Fruit fly (Drosophila melanogaster) whole organism, embryonic: ENCODE results near the gene Acp26Aa.

Experiments
- Awh ChIP-seq: fragments of 200-800 bp; sonication (Bioruptor generic); IDR thresholded peaks from 2 replicates; pipeline ENCODE4, ENCODE4 v1.3.6; 2022; ENCODE audit warnings: missing biosample characterization, missing genetic modification characterization
- B-H2 ChIP-seq: fragments of 200-800 bp; sonication (Bioruptor generic); optimal IDR thresholded peaks from 2 replicates; lab custom pipeline; 2018; ENCODE audit warnings: missing biosample characterization, mild to moderate bottlenecking, missing genetic modification characterization
- BtbVII ChIP-seq: fragments of 200-800 bp; sonication (Bioruptor generic); optimal IDR thresholded peaks from 3 replicates; lab custom pipeline; 2017; ENCODE audit warnings: missing biosample characterization, mild to moderate bottlenecking, missing genetic modification characterization
- CG10565 ChIP-seq: fragments of 200-800 bp; sonication (Bioruptor generic); optimal IDR thresholded peaks from 3 replicates; lab custom pipeline; 2016; ENCODE audit warnings: missing biosample characterization, mild to moderate bottlenecking, missing genetic modification characterization
- CG13424 ChIP-seq: fragments of 200-800 bp; sonication (Bioruptor generic); optimal IDR thresholded peaks from 2 replicates; lab custom pipeline; 2019; ENCODE audit warnings: missing biosample characterization, mild to moderate bottlenecking, missing genetic modification characterization, moderate library complexity
- CG16779 ChIP-seq: fragments of 200-800 bp; sonication (Bioruptor generic); IDR thresholded peaks from 2 replicates; pipeline ENCODE4 v1.3.6; 2022; ENCODE audit warnings: missing biosample characterization, missing genetic modification characterization
- CG17912 ChIP-seq: fragments of 200-800 bp; sonication (Bioruptor generic); optimal IDR thresholded peaks from 2 replicates; lab custom pipeline; 2018; ENCODE audit warnings: missing biosample characterization, mild to moderate bottlenecking, missing genetic modification characterization
- CG18476 ChIP-seq: fragments of 200-800 bp; sonication (Bioruptor generic); optimal IDR thresholded peaks from 2 replicates; lab custom pipeline; 2016; ENCODE audit warnings: missing biosample characterization, mild to moderate bottlenecking, missing genetic modification characterization
- CG2116 ChIP-seq: fragments of 200-800 bp; sonication (Bioruptor generic); optimal IDR thresholded peaks from 3 replicates; lab custom pipeline; 2018; ENCODE audit warnings: missing biosample characterization, mild to moderate bottlenecking, missing genetic modification characterization
- CG2129 ChIP-seq: fragments of 200-800 bp; sonication (Bioruptor generic); IDR thresholded peaks from 2 replicates; pipeline ENCODE4 v1.3.6; 2022; ENCODE audit warnings: missing biosample characterization, missing genetic modification characterization; ENCODE audit not compliant: partially characterized antibody
- CG2678 ChIP-seq: fragments of 200-800 bp; sonication (Bioruptor generic); optimal IDR thresholded peaks from 3 replicates; lab custom pipeline; 2019; ENCODE audit warnings: missing biosample characterization, mild to moderate bottlenecking, missing genetic modification characterization, moderate library complexity
- CG30403 ChIP-seq: fragments of 200-800 bp; sonication (Bioruptor generic); optimal IDR thresholded peaks from 3 replicates; lab custom pipeline; 2016; ENCODE audit warnings: missing biosample characterization, missing genetic modification characterization
- CG4617 ChIP-seq: fragments of 200-800 bp; sonication (Bioruptor generic); optimal IDR thresholded peaks from 3 replicates; lab custom pipeline; 2016; ENCODE audit warnings: missing biosample characterization, missing genetic modification characterization, borderline replicate concordance
- CG6854 ChIP-seq: fragments of 200-800 bp; sonication (Bioruptor generic); optimal IDR thresholded peaks from 3 replicates; lab custom pipeline; 2017; ENCODE audit warnings: missing biosample characterization, mild to moderate bottlenecking, missing genetic modification characterization
- CG7786 ChIP-seq: fragments of 200-800 bp; sonication (Bioruptor generic); optimal IDR thresholded peaks from 2 replicates; lab custom pipeline; 2016; ENCODE audit warnings: missing biosample characterization, missing genetic modification characterization
- CG8089 ChIP-seq: fragments of 200-800 bp; sonication (Bioruptor generic); optimal IDR thresholded peaks from 3 replicates; lab custom pipeline; 2016; ENCODE audit warnings: missing biosample characterization, missing genetic modification characterization
- CG9437 ChIP-seq: fragments of 200-800 bp; sonication (Bioruptor generic); optimal IDR thresholded peaks from 2 replicates; lab custom pipeline; 2018; ENCODE audit warnings: missing biosample characterization, mild to moderate bottlenecking, missing genetic modification characterization
- CG9727 ChIP-seq: fragments of 200-800 bp; sonication (Bioruptor generic); optimal IDR thresholded peaks from 3 replicates; lab custom pipeline; 2017; ENCODE audit warnings: missing biosample characterization, mild to moderate bottlenecking, missing genetic modification characterization
- CG9876 ChIP-seq: fragments of 200-800 bp; sonication (Bioruptor generic); optimal IDR thresholded peaks from 2 replicates; lab custom pipeline; 2016; ENCODE audit warnings: missing biosample characterization, missing genetic modification characterization
- CHES-1-like ChIP-seq: fragments of 200-800 bp; sonication (Bioruptor generic); optimal IDR thresholded peaks from 2 replicates; lab custom pipeline; 2016; ENCODE audit warnings: missing biosample characterization, missing genetic modification characterization
- D19A ChIP-seq: fragments of 200-800 bp; optimal IDR thresholded peaks from 3 replicates; lab custom pipeline; 2019; ENCODE audit warnings: missing biosample characterization, mild to moderate bottlenecking, missing genetic modification characterization, moderate library complexity
- Dad ChIP-seq: fragments of 200-800 bp; sonication (Bioruptor generic); optimal IDR thresholded peaks from 3 replicates; lab custom pipeline; 2016; ENCODE audit warnings: missing biosample characterization, missing genetic modification characterization
- Dek ChIP-seq: fragments of 200-800 bp; sonication (Bioruptor generic); optimal IDR thresholded peaks from 3 replicates; lab custom pipeline; 2019; ENCODE audit warnings: missing biosample characterization, mild to moderate bottlenecking, missing genetic modification characterization, moderate library complexity
- Gsc ChIP-seq: fragments of 200-800 bp; sonication (Bioruptor generic); IDR thresholded peaks from 2 replicates; pipeline ENCODE4 v1.3.6; 2022; ENCODE audit warnings: missing biosample characterization, missing genetic modification characterization
- HLH3B ChIP-seq: fragments of 200-800 bp; sonication (Bioruptor generic); IDR thresholded peaks from 2 replicates; pipeline ENCODE4 v1.3.6; 2022; ENCODE audit warnings: missing biosample characterization, missing genetic modification characterization
- HLH54F ChIP-seq: fragments of 200-800 bp; sonication (Bioruptor generic); optimal IDR thresholded peaks from 3 replicates; lab custom pipeline; 2016; ENCODE audit warnings: missing biosample characterization, missing genetic modification characterization
- Lhr ChIP-seq: fragments of 200-800 bp; sonication (Bioruptor generic); optimal IDR thresholded peaks from 3 replicates; lab custom pipeline; 2017; ENCODE audit warnings: mild to moderate bottlenecking, missing biosample characterization, missing genetic modification reagents, missing genetic modification characterization
- Myb ChIP-seq: fragments of 200-800 bp; sonication (Bioruptor generic); optimal IDR thresholded peaks from 2 replicates; lab custom pipeline; 2016; ENCODE audit warnings: missing biosample characterization, missing genetic modification characterization
- Pdp1 ChIP-seq, 2 experiments: fragments of 200-800 bp; sonication (Bioruptor generic); optimal IDR thresholded peaks; 3 replicates each; lab custom pipeline; 2016; ENCODE audit warnings: missing biosample characterization in 2 of 2, missing genetic modification characterization in 2 of 2, mild to moderate bottlenecking in 1 of 2, moderate library complexity in 1 of 2
- Rx ChIP-seq: fragments of 200-800 bp; sonication (Bioruptor generic); IDR thresholded peaks from 2 replicates; pipeline ENCODE4 v1.3.6; 2022; ENCODE audit warnings: missing biosample characterization, missing genetic modification characterization
- abd-A ChIP-seq: fragments of 200-800 bp; sonication (Bioruptor generic); optimal IDR thresholded peaks from 3 replicates; lab custom pipeline; 2019; ENCODE audit warnings: missing biosample characterization, mild to moderate bottlenecking, missing genetic modification characterization, moderate library complexity
- al ChIP-seq: fragments of 200-800 bp; sonication (Bioruptor generic); IDR thresholded peaks from 2 replicates; pipeline ENCODE4 v1.3.6; 2022; ENCODE audit warnings: missing biosample characterization, missing genetic modification characterization
- ap ChIP-seq: fragments of 200-800 bp; sonication (Bioruptor generic); IDR thresholded peaks from 2 replicates; pipeline ENCODE4 v1.3.6; 2022; ENCODE audit warnings: missing biosample characterization, missing genetic modification characterization
- ase ChIP-seq: fragments of 200-800 bp; sonication (Bioruptor generic); IDR thresholded peaks from 3 replicates; pipeline ENCODE4 v1.3.6; 2022; ENCODE audit warnings: missing biosample characterization, missing genetic modification characterization
- btn ChIP-seq: fragments of 200-800 bp; sonication (Bioruptor generic); optimal IDR thresholded peaks from 2 replicates; lab custom pipeline; 2016; ENCODE audit warnings: missing biosample characterization, missing genetic modification characterization
- crol ChIP-seq: fragments of 200-800 bp; sonication (Bioruptor generic); IDR thresholded peaks from 2 replicates; pipeline ENCODE4 v1.3.6; 2022; ENCODE audit warnings: missing biosample characterization, missing genetic modification characterization
- dati ChIP-seq: fragments of 200-800 bp; sonication (Bioruptor generic); IDR thresholded peaks from 2 replicates; pipeline ENCODE4 v1.3.6; 2022; ENCODE audit warnings: missing biosample characterization, missing genetic modification characterization
- gsb ChIP-seq: fragments of 200-800 bp; sonication (Bioruptor generic); IDR thresholded peaks from 2 replicates; pipeline ENCODE4 v1.3.6; 2022; ENCODE audit warnings: missing biosample characterization, missing genetic modification characterization
- ham ChIP-seq: fragments of 200-800 bp; sonication (Bioruptor generic); IDR thresholded peaks from 2 replicates; pipeline ENCODE4 v1.3.6; 2022; ENCODE audit warnings: missing biosample characterization, missing genetic modification characterization
- ind ChIP-seq: fragments of 200-800 bp; sonication (Bioruptor generic); optimal IDR thresholded peaks from 3 replicates; lab custom pipeline; 2016; ENCODE audit warnings: missing biosample characterization, missing genetic modification characterization
- inv ChIP-seq: fragments of 200-800 bp; sonication (Bioruptor generic); IDR thresholded peaks from 2 replicates; pipeline ENCODE4 v1.3.6; 2022; ENCODE audit warnings: missing biosample characterization, missing genetic modification characterization; ENCODE audit not compliant: partially characterized antibody
- kni ChIP-seq: fragments of 200-800 bp; sonication (Bioruptor generic); optimal IDR thresholded peaks from 3 replicates; lab custom pipeline; 2017; ENCODE audit warnings: mild to moderate bottlenecking, missing biosample characterization, missing genetic modification reagents, missing genetic modification characterization
- maf-S ChIP-seq: fragments of 200-800 bp; sonication (Bioruptor generic); optimal IDR thresholded peaks from 2 replicates; lab custom pipeline; 2016; ENCODE audit warnings: missing biosample characterization, missing genetic modification characterization
- mam ChIP-seq: fragments of 200-800 bp; sonication (Bioruptor generic); optimal IDR thresholded peaks from 3 replicates; lab custom pipeline; 2016; ENCODE audit warnings: missing biosample characterization, missing genetic modification characterization
- otp ChIP-seq: fragments of 200-800 bp; sonication (Bioruptor generic); IDR thresholded peaks from 3 replicates; pipeline ENCODE4, ENCODE4 v1.3.6; 2022; ENCODE audit warnings: missing biosample characterization, missing genetic modification characterization
- pzg ChIP-seq: fragments of 200-800 bp; sonication (Bioruptor generic); optimal IDR thresholded peaks from 3 replicates; lab custom pipeline; 2018; ENCODE audit warnings: missing biosample characterization, mild to moderate bottlenecking, missing genetic modification characterization, moderate library complexity
- ro ChIP-seq: fragments of 200-800 bp; sonication (Bioruptor generic); IDR thresholded peaks from 2 replicates; pipeline ENCODE4 v1.3.6; 2022; ENCODE audit warnings: missing biosample characterization, missing genetic modification characterization
- salm ChIP-seq: fragments of 200-800 bp; sonication (Bioruptor generic); optimal IDR thresholded peaks from 2 replicates; lab custom pipeline; 2018; ENCODE audit warnings: missing biosample characterization, mild to moderate bottlenecking, missing genetic modification characterization
- tap ChIP-seq: fragments of 200-800 bp; optimal IDR thresholded peaks from 3 replicates; lab custom pipeline; 2019; ENCODE audit warnings: missing biosample characterization, mild to moderate bottlenecking, missing genetic modification characterization, moderate library complexity

Acp26Aa gene

DNA sequence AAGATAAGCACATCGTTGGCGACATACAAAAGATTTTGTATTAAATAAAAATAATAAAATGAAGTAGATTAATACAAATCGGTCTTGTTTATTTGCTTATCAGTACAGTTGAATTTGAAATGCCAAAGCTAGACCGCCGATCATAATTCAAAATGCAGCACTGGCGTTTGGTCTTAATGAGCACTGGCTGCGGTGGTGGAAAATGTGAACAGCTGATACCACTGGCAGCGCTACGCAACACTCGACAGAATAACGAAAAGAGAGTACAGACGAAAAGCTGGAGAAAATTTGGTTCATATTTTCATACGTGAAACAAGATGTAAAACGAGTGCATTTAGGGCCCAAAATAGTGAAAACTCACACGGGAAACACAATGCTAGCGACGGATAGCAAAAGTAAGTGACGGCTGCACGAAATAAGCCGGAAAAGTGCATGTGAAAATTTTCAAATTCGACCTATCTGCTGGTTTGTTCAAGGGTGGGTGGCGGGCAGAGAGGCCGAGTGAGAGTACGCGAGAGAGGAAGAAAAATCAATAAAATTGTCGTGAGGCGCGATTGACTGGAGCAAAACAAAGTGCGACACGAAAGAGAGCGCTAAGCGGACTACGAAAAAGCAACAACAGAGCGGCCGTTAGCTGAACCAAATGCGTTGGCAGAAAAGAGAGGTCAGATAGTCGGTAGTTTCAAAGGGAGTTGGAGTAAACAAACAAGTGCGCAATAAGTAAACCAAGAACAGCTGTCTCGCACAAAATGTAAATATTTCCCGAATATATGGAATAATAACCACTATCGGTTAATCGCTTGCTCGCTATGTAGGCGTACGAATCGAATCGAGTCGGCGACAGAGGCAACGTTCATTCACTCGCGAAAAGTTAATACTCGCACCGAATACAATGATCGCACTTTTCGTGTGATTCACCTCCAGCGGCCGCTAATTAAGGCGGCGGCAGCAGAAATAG lies 13.5 kb upstream of the Acp26Aa start, which contains the start of gene bchs (continued):
- TF ChIP-seq CG6854 (GFP tag; lab: Kevin White, UChicago), result peak; percentile 93
- TF ChIP-seq al, result no peak
- TF ChIP-seq ase (GFP tag; lab: Robert Waterston, UW), result no peak
- peak; percentile 88; the same call in 1 of the 2 replicates for TF ChIP-seq HLH3B
- no peak for TF ChIP-seq abd-A (tag; lab: Kevin White, UChicago)
- peak; percentile 58 for TF ChIP-seq Rx (GFP tag; lab: Robert Waterston, UW)
- TF ChIP-seq CG9727 (GFP tag; lab: Kevin White, UChicago), result peak; percentile 89
- TF ChIP-seq gsb (GFP tag; lab: Robert Waterston, UW), result peak; percentile 59; the same call in 1 of the 2 replicates
- TF ChIP-seq tap (tag; lab: Kevin White, UChicago), result no peak
- TF ChIP-seq ro (GFP tag; lab: Robert Waterston, UW), result no peak
- TF ChIP-seq kni (GFP tag; lab: Kevin White, UChicago), result peak; percentile 99
- peak; percentile 90 for TF ChIP-seq CG2678 (tag; lab: Kevin White, UChicago)
- peak; percentile 39; the same call in 1 of the 2 replicates for TF ChIP-seq ap (GFP tag; lab: Robert Waterston, UW)
- TF ChIP-seq BtbVII (GFP tag; lab: Kevin White, UChicago), result peak; percentile 96
- peak; percentile 31 for TF ChIP-seq HLH54F (GFP tag; lab: Kevin White, UChicago)
- TF ChIP-seq CG17912 (GFP tag; lab: Kevin White, UChicago), result peak; percentile 92
- TF ChIP-seq B-H2 (GFP tag; lab: Kevin White, UChicago), result peak; percentile 85
- no peak for TF ChIP-seq CG2129 (GFP tag; lab: Robert Waterston, UW)
- peak; percentile 90 for TF ChIP-seq CHES-1-like (GFP tag; lab: Kevin White, UChicago)
- TF ChIP-seq CG13424 (tag; lab: Kevin White, UChicago), result peak; percentile 85
- TF ChIP-seq CG18476 (GFP tag; lab: Kevin White, UChicago), result peak; percentile 71
- TF ChIP-seq D19A, result no peak
- peak; percentile 73 for TF ChIP-seq Dad (GFP tag; lab: Kevin White, UChicago)
- peak; percentile 93 for TF ChIP-seq salm
- peak; percentile 84 for TF ChIP-seq pzg (GFP tag; lab: Kevin White, UChicago)
- TF ChIP-seq CG9876, result peak; percentile 65
- no peak for TF ChIP-seq inv
- TF ChIP-seq maf-S (GFP tag; lab: Kevin White, UChicago), result peak; percentile 87
- peak; percentile 85 for TF ChIP-seq btn (GFP tag; lab: Kevin White, UChicago)
- TF ChIP-seq otp (GFP tag; lab: Robert Waterston, UW), result peak; percentile 89
- TF ChIP-seq CG16779 (GFP tag; lab: Robert Waterston, UW), result peak; percentile 64; the same call in 1 of the 2 replicates
- TF ChIP-seq Gsc (GFP tag; lab: Robert Waterston, UW), result no peak
- TF ChIP-seq ind (GFP tag; lab: Kevin White, UChicago), result peak; percentile 3
- TF ChIP-seq CG2116 (GFP tag; lab: Kevin White, UChicago), result peak; percentile 100
- TF ChIP-seq Pdp1 (GFP tag; optimal IDR thresholded peaks at IDR 0.05; lab: Kevin White, UChicago), result peak in 1 of 2 experiments; percentile 62
- TF ChIP-seq CG7786 (GFP tag; lab: Kevin White, UChicago), result peak; percentile 53
- peak; percentile 64 for TF ChIP-seq mam (GFP tag; lab: Kevin White, UChicago)
- peak; percentile 22 for TF ChIP-seq CG30403 (GFP tag; lab: Kevin White, UChicago)
- TF ChIP-seq ham (GFP tag; lab: Robert Waterston, UW), result no peak
- no peak for TF ChIP-seq dati (GFP tag; lab: Robert Waterston, UW)
- peak; percentile 77 for TF ChIP-seq Dek (tag; lab: Kevin White, UChicago)
- peak; percentile 36 for TF ChIP-seq Myb (GFP tag; lab: Kevin White, UChicago)
- peak; percentile 96 for TF ChIP-seq Awh
- TF ChIP-seq CG10565, result peak; percentile 39
- no peak for TF ChIP-seq CG9437
- TF ChIP-seq crol (GFP tag; lab: Robert Waterston, UW), result peak; percentile 87
- peak; percentile 88 for TF ChIP-seq CG8089 (GFP tag; lab: Kevin White, UChicago)
- TF ChIP-seq Lhr (GFP tag; lab: Kevin White, UChicago), result peak; percentile 87
- peak; percentile 10 for TF ChIP-seq CG4617 (GFP tag; lab: Kevin White, UChicago)
